Worm (Caenorhabditis elegans) whole organism, L4/young adult: ENCODE results near the gene T28A11.19.

Experiments used
- dao-5 ChIP-seq: sonication (generic microtip); optimal IDR thresholded peaks from 2 replicates; lab custom pipeline; 2016; ENCODE audit warnings: missing genotype, missing genetic modification characterization, moderate library complexity, missing compliant biosample characterization
- him-1 ChIP-seq: sonication (generic microtip); optimal IDR thresholded peaks from 2 replicates; lab custom pipeline; 2016; ENCODE audit warnings: missing genotype, missing genetic modification reagents, missing genetic modification characterization, missing compliant biosample characterization

DNA sequence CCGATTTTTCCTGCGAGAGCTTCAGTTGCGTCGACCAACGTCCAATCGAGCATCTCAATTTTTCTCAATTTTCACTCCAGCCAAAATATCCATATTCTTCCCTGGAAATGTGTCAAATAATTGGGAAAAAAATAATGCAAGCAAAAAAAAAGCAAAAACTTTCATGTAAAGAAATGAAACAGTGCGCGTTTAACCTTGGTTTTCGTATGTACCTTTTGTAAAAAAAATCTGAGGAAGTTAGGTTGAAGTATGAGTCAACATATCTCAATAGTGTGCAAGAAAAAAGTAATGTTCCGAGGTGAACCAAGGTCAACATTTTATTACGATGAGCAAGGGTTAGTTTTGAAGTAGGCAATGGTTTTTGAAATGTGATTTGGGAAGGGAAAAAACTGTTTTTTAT lies 19.2 kb downstream of the T28A11.19 start, which contains the start of gene T28A11.13:
- TF ChIP-seq him-1 (tag; lab: Kevin White, UChicago) (no peak), dao-5 (tag; lab: Kevin White, UChicago) (no peak)
